2 fruit fly cellular contexts compared by ENCODE assay signal in the genomic region with DNA sequence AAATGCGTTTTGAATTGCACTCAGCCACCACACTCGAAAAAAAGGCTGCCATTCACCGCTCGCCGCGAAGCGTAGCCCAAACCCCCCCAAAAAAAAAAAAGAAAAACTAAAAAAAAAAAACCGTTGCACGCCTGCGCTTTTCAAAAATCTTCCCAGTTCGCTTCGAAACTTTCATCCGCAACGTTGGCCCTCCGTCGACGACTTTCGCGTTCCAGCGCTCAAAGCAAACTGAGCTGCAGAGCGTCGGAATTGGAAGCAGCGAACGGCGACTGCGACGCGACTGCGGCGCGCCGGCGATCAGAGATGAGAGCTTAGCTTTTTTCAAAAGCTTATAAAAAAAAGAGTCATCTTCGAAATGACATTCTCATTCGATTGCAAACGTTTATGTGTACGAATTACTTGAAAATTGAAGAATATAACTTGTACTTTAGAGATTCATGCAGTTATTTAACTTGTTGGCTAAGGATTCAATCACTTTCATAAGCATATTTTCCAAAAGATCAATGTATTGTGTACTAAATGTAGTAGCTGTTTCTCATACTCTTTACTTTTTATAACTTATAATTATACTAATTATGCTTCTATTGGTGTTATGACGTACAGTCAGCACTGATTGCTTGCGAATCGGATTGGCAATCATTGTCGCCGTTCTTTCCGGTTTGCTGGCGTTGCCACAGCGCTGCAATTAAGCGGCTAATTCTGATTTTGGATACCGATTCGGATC.
A peak's percentile ranks its signal among the peaks of the same experiment; 100 is the strongest.
TF ChIP-seq lines count a peak whose summit lies in the region.

A gene (minus strand): TSS at position 230 of the 724 bp plus-strand sequence.

TF ChIP-seq in whole organism, embryonic, 481 proteins besides CTCF, POLR2A, EP300 and RAD21 (continued from another document):
- TF ChIP-seq fd64A (GFP tag; optimal IDR thresholded peaks at IDR 0.05; lab: Kevin White, UChicago) (no peak), Atf3 (GFP tag; optimal IDR thresholded peaks at IDR 0.05; lab: Kevin White, UChicago) (no peak), ac (GFP tag; optimal IDR thresholded peaks at IDR 0.05; lab: Kevin White, UChicago) (no peak), NFAT (GFP tag; IDR thresholded peaks at IDR 0.05; lab: Robert Waterston, UW) (peak; percentile 39), Dref (GFP tag; IDR thresholded peaks at IDR 0.05; lab: Robert Waterston, UW) (no peak), Bgb (GFP tag; IDR thresholded peaks at IDR 0.05; lab: Robert Waterston, UW; ENCODE audit: partially characterized antibody) (peak; percentile 50; the same call in 1 of the 2 replicates), stc (GFP tag; IDR thresholded peaks at IDR 0.05; lab: Robert Waterston, UW) (no peak), Dbx (GFP tag; IDR thresholded peaks at IDR 0.05; lab: Robert Waterston, UW) (no peak), da (GFP tag; optimal IDR thresholded peaks at IDR 0.05; lab: Kevin White, UChicago) (no peak), Ets65A (GFP tag; lab: Kevin White, UChicago) (peak; percentile 64), Gsc (GFP tag; IDR thresholded peaks at IDR 0.05; lab: Robert Waterston, UW) (no peak), vvl (GFP tag; IDR thresholded peaks at IDR 0.05; lab: Robert Waterston, UW) (peak; percentile 21; the same call in 1 of the 2 replicates), pita (GFP tag; optimal IDR thresholded peaks at IDR 0.05; lab: Kevin White, UChicago) (no peak), ftz-f1 (GFP tag; optimal IDR thresholded peaks at IDR 0.05; lab: Kevin White, UChicago) (no peak), CG7271 (tag; optimal IDR thresholded peaks at IDR 0.05; lab: Kevin White, UChicago) (no peak), CG11723 (GFP tag; optimal IDR thresholded peaks at IDR 0.05; lab: Kevin White, UChicago) (no peak), CG12104 (GFP tag; optimal IDR thresholded peaks at IDR 0.05; lab: Kevin White, UChicago) (no peak), Awh (GFP tag; IDR thresholded peaks at IDR 0.05; lab: Robert Waterston, UW) (no peak), slp2 (GFP tag; optimal IDR thresholded peaks at IDR 0.05; lab: Kevin White, UChicago) (no peak), CG17612 (GFP tag; IDR thresholded peaks at IDR 0.05; lab: Robert Waterston, UW) (no peak), CG9932 (GFP tag; IDR thresholded peaks at IDR 0.05; lab: Robert Waterston, UW) (0 out of 2 replicates have a peak, but pooled peaks have one; percentile 21), CG15269 (tag; optimal IDR thresholded peaks at IDR 0.05; lab: Kevin White, UChicago) (peak; percentile 9), row (GFP tag; IDR thresholded peaks at IDR 0.05; lab: Robert Waterston, UW) (peak; percentile 47), CG8388 (GFP tag; optimal IDR thresholded peaks at IDR 0.05; lab: Kevin White, UChicago) (no peak), vfl (GFP tag; optimal IDR thresholded peaks at IDR 0.05; lab: Kevin White, UChicago) (no peak), CG8089 (GFP tag; optimal IDR thresholded peaks at IDR 0.05; lab: Kevin White, UChicago) (no peak), CG15073 (GFP tag; optimal IDR thresholded peaks at IDR 0.05; lab: Kevin White, UChicago) (no peak), HmgD (GFP tag; optimal IDR thresholded peaks at IDR 0.05; lab: Kevin White, UChicago) (no peak), CG16813 (GFP tag; IDR thresholded peaks at IDR 0.05; lab: Robert Waterston, UW; ENCODE audit: partially characterized antibody) (peak; percentile 32; the same call in 1 of the 3 replicates), Med (GFP tag; lab: Kevin White, UChicago) (peak; percentile 25), mam (GFP tag; optimal IDR thresholded peaks at IDR 0.05; lab: Kevin White, UChicago) (no peak), CG42726 (GFP tag; IDR thresholded peaks at IDR 0.05; lab: Robert Waterston, UW; ENCODE audit: partially characterized antibody) (0 out of 2 replicates have a peak, but pooled peaks have one; percentile 17), Nf-YA (GFP tag; IDR thresholded peaks at IDR 0.05; lab: Robert Waterston, UW) (no peak), CG7928 (GFP tag; optimal IDR thresholded peaks at IDR 0.05; lab: Kevin White, UChicago) (no peak), Drgx (GFP tag; IDR thresholded peaks at IDR 0.05; lab: Robert Waterston, UW) (peak; percentile 47; the same call in 1 of the 2 replicates), chinmo (GFP tag; IDR thresholded peaks at IDR 0.05; lab: Robert Waterston, UW; ENCODE audit: partially characterized antibody) (peak; percentile 76; the same call in 3 of the 4 replicates), sqz (GFP tag; optimal IDR thresholded peaks at IDR 0.05; lab: Kevin White, UChicago) (peak; percentile 58), Antp (GFP tag; optimal IDR thresholded peaks at IDR 0.05; lab: Kevin White, UChicago) (no peak), bsh (GFP tag; optimal IDR thresholded peaks at IDR 0.05; lab: Kevin White, UChicago) (no peak), CG17359 (tag; optimal IDR thresholded peaks at IDR 0.05; lab: Kevin White, UChicago) (peak; percentile 35), Sry-β (GFP tag; optimal IDR thresholded peaks at IDR 0.05; lab: Kevin White, UChicago) (peak; percentile 78), bigmax (GFP tag; optimal IDR thresholded peaks at IDR 0.05; lab: Kevin White, UChicago) (no peak), CG10209 (GFP tag; optimal IDR thresholded peaks at IDR 0.05; lab: Kevin White, UChicago) (no peak), stwl (tag; optimal IDR thresholded peaks at IDR 0.05; lab: Kevin White, UChicago) (no peak), btn (GFP tag; optimal IDR thresholded peaks at IDR 0.05; lab: Kevin White, UChicago) (no peak), CG11093 (GFP tag; IDR thresholded peaks at IDR 0.05; lab: Robert Waterston, UW) (no peak), ab (GFP tag; optimal IDR thresholded peaks at IDR 0.05; lab: Kevin White, UChicago) (no peak), B-H1 (GFP tag; IDR thresholded peaks at IDR 0.05; lab: Robert Waterston, UW) (no peak), zfh2 (GFP tag; optimal IDR thresholded peaks at IDR 0.05; lab: Kevin White, UChicago) (no peak), CG17361 (GFP tag; IDR thresholded peaks at IDR 0.05; lab: Robert Waterston, UW) (0 out of 3 replicates have a peak, but pooled peaks have one; percentile 9), CG12942 (GFP tag; optimal IDR thresholded peaks at IDR 0.05; lab: Kevin White, UChicago) (no peak)
TF ChIP-seq in whole organism, embryonic: peak in this region for 24.

TF ChIP-seq in whole organism, prepupa, 60 proteins besides CTCF, POLR2A, EP300 and RAD21 (continued from another document):
- TF ChIP-seq Eip78C (GFP tag; lab: Kevin White, UChicago) (peak; percentile 79), dsx (GFP tag; optimal IDR thresholded peaks at IDR 0.05; lab: Kevin White, UChicago; ENCODE audit: poor library complexity, severe bottlenecking) (peak; percentile 9), lz (GFP tag; optimal IDR thresholded peaks at IDR 0.05; lab: Kevin White, UChicago) (peak; percentile 30), fd59A (GFP tag; optimal IDR thresholded peaks at IDR 0.05; lab: Kevin White, UChicago) (peak; percentile 5), CG7368 (GFP tag; optimal IDR thresholded peaks at IDR 0.05; lab: Kevin White, UChicago) (no peak), CG1621 (tag; optimal IDR thresholded peaks at IDR 0.05; lab: Kevin White, UChicago) (no peak), net (GFP tag; optimal IDR thresholded peaks at IDR 0.05; lab: Kevin White, UChicago) (no peak), dac (GFP tag; optimal IDR thresholded peaks at IDR 0.05; lab: Kevin White, UChicago) (peak; percentile 32), Hr39 (GFP tag; optimal IDR thresholded peaks at IDR 0.05; lab: Kevin White, UChicago) (peak; percentile 23), CG31627 (GFP tag; optimal IDR thresholded peaks at IDR 0.05; lab: Kevin White, UChicago) (peak; percentile 45), CG11762 (GFP tag; optimal IDR thresholded peaks at IDR 0.05; lab: Kevin White, UChicago; ENCODE audit: insufficient read depth) (no peak), CG6854 (GFP tag; optimal IDR thresholded peaks at IDR 0.05; lab: Kevin White, UChicago) (no peak), CG16779 (tag; optimal IDR thresholded peaks at IDR 0.05; lab: Kevin White, UChicago) (no peak), CG4318 (GFP tag; optimal IDR thresholded peaks at IDR 0.05; lab: Kevin White, UChicago) (peak; percentile 2), pdm3 (GFP tag; optimal IDR thresholded peaks at IDR 0.05; lab: Kevin White, UChicago) (peak; percentile 51), CG6808 (GFP tag; optimal IDR thresholded peaks at IDR 0.05; lab: Kevin White, UChicago) (no peak), CG6276 (GFP tag; optimal IDR thresholded peaks at IDR 0.05; lab: Kevin White, UChicago) (no peak), esn (GFP tag; optimal IDR thresholded peaks at IDR 0.05; lab: Kevin White, UChicago) (peak; percentile 66), CG6163 (GFP tag; IDR thresholded peaks at IDR 0.05; lab: Robert Waterston, UW) (peak; percentile 29; the same call in 1 of the 3 replicates), CG10631 (GFP tag; optimal IDR thresholded peaks at IDR 0.05; lab: Kevin White, UChicago) (peak; percentile 20), topi (GFP tag; optimal IDR thresholded peaks at IDR 0.05; lab: Kevin White, UChicago) (peak; percentile 34), Ets96B (tag; optimal IDR thresholded peaks at IDR 0.05; lab: Kevin White, UChicago) (no peak), fkh (GFP tag; optimal IDR thresholded peaks at IDR 0.05; lab: Kevin White, UChicago) (no peak), svp (GFP tag; lab: Kevin White, UChicago) (peak; percentile 80), CG8119 (GFP tag; IDR thresholded peaks at IDR 0.05; lab: Robert Waterston, UW) (no peak; the same call in 2 of the 3 replicates), CG6792 (GFP tag; optimal IDR thresholded peaks at IDR 0.05; lab: Kevin White, UChicago) (peak; percentile 40), Met (GFP tag; optimal IDR thresholded peaks at IDR 0.05; lab: Kevin White, UChicago) (peak; percentile 41), CG34406 (GFP tag; optimal IDR thresholded peaks at IDR 0.05; lab: Kevin White, UChicago) (no peak)
